Fruit fly (Drosophila melanogaster): ENCODE data around the gene crp.

Gene crp

dm6 chr2L:16287006-16287601 lies 426 bp downstream of the crp start (continued):
- TF ChIP-seq CG2116 (GFP tag; optimal IDR thresholded peaks at IDR 0.05) (no peak), CG8924 (tag; optimal IDR thresholded peaks at IDR 0.05) (no peak), CG9817 (tag; optimal IDR thresholded peaks at IDR 0.05) (no peak), otp (GFP tag; IDR thresholded peaks at IDR 0.05) (no peak), Ada2b (GFP tag; IDR thresholded peaks at IDR 0.05) (no peak), Med (GFP tag) (peak; percentile 23), CG1832 (GFP tag; optimal IDR thresholded peaks at IDR 0.05) (peak; percentile 85), repo (GFP tag; optimal IDR thresholded peaks at IDR 0.05) (no peak), vnd (GFP tag; IDR thresholded peaks at IDR 0.05; ENCODE audit: partially characterized antibody) (no peak), cato (GFP tag; optimal IDR thresholded peaks at IDR 0.05; ENCODE audit: borderline replicate concordance) (no peak), ems (GFP tag; optimal IDR thresholded peaks at IDR 0.05) (no peak), ro (GFP tag; IDR thresholded peaks at IDR 0.05) (no peak), TFAM (GFP tag; optimal IDR thresholded peaks at IDR 0.05) (no peak), CG15601 (tag; optimal IDR thresholded peaks at IDR 0.05) (no peak), tll (GFP tag; optimal IDR thresholded peaks at IDR 0.05) (peak in 1 of 2 experiments; percentile 38), CG17912 (GFP tag; optimal IDR thresholded peaks at IDR 0.05) (no peak), dysf (GFP tag; IDR thresholded peaks at IDR 0.05) (no peak)

- TF ChIP-seq ash1 (GFP tag; optimal IDR thresholded peaks at IDR 0.05) (peak; percentile 48), Drgx (GFP tag; IDR thresholded peaks at IDR 0.05) (no peak), repo (GFP tag; optimal IDR thresholded peaks at IDR 0.05) (peak; percentile 32), lab (GFP tag; optimal IDR thresholded peaks at IDR 0.05) (peak; percentile 92), CG10267 (tag; optimal IDR thresholded peaks at IDR 0.05) (peak; percentile 68), CG4282 (GFP tag; optimal IDR thresholded peaks at IDR 0.05) (peak; percentile 58), CG1647 (GFP tag; optimal IDR thresholded peaks at IDR 0.05) (peak; percentile 51), ssp (GFP tag; IDR thresholded peaks at IDR 0.05) (no peak), Mrtf (GFP tag; IDR thresholded peaks at IDR 0.05) (no peak), slbo (GFP tag; IDR thresholded peaks at IDR 0.05) (no peak), CG16863 (GFP tag; optimal IDR thresholded peaks at IDR 0.05) (peak; percentile 73), CG31224 (GFP tag; IDR thresholded peaks at IDR 0.05) (no peak), cas (GFP tag; IDR thresholded peaks at IDR 0.05) (no peak), corto (GFP tag; optimal IDR thresholded peaks at IDR 0.05) (peak; percentile 80), CG10431 (GFP tag; optimal IDR thresholded peaks at IDR 0.05) (no peak), CG2678 (tag; optimal IDR thresholded peaks at IDR 0.05) (peak; percentile 91), Sox102F (GFP tag; optimal IDR thresholded peaks at IDR 0.05) (peak; percentile 87), CG16813 (GFP tag; IDR thresholded peaks at IDR 0.05; ENCODE audit: partially characterized antibody) (no peak), CG8765 (GFP tag; IDR thresholded peaks at IDR 0.05) (no peak), Adf1 (GFP tag; IDR thresholded peaks at IDR 0.05) (no peak), CG7987 (GFP tag; optimal IDR thresholded peaks at IDR 0.05) (peak; percentile 69), shn (GFP tag; optimal IDR thresholded peaks at IDR 0.05) (peak; percentile 88), Dp (GFP tag; optimal IDR thresholded peaks at IDR 0.05) (no peak), CG13123 (GFP tag; optimal IDR thresholded peaks at IDR 0.05) (peak; percentile 73), Six4 (GFP tag; optimal IDR thresholded peaks at IDR 0.05) (peak; percentile 63), CG4424 (GFP tag; optimal IDR thresholded peaks at IDR 0.05) (peak; percentile 85), inv (GFP tag; IDR thresholded peaks at IDR 0.05; ENCODE audit: partially characterized antibody) (no peak), CG1529 (GFP tag; optimal IDR thresholded peaks at IDR 0.05) (peak; percentile 70), bab2 (GFP tag; optimal IDR thresholded peaks at IDR 0.05) (peak; percentile 84), CG1602 (GFP tag; optimal IDR thresholded peaks at IDR 0.05) (peak; percentile 79), psq (GFP tag; optimal IDR thresholded peaks at IDR 0.05) (peak; percentile 77), CG30020 (tag; optimal IDR thresholded peaks at IDR 0.05) (peak; percentile 32), unpg (GFP tag; optimal IDR thresholded peaks at IDR 0.05) (peak; percentile 89)
These were observed 1.0 kb downstream of the crp start for dm6 chr2L:16286360-16287005.

All from whole organism, embryonic.